Fruit fly (Drosophila melanogaster): ENCODE data around the gene CG1722.

The CG1722 gene

dm6 chrX:21281039-21281911 lies 30.3 kb upstream of the CG1722 start, which contains the start of gene Mnr (continued):
- TF ChIP-seq CG10274 (GFP tag; optimal IDR thresholded peaks at IDR 0.05) = no peak
- TF ChIP-seq kah (GFP tag; optimal IDR thresholded peaks at IDR 0.05) = no peak
- no peak for TF ChIP-seq prd (optimal IDR thresholded peaks at IDR 0.05)
- TF ChIP-seq prd (GFP tag; IDR thresholded peaks at IDR 0.05) = no peak
- no peak for TF ChIP-seq CG3838 (GFP tag; optimal IDR thresholded peaks at IDR 0.05)
- no peak for TF ChIP-seq CG2889 (GFP tag; IDR thresholded peaks at IDR 0.05)
- no peak for TF ChIP-seq CG12391 (tag; optimal IDR thresholded peaks at IDR 0.05)
- TF ChIP-seq Side (GFP tag; optimal IDR thresholded peaks at IDR 0.05) = no peak
- TF ChIP-seq CG2712 (tag; optimal IDR thresholded peaks at IDR 0.05) = no peak
- TF ChIP-seq CG3065 (GFP tag; optimal IDR thresholded peaks at IDR 0.05) = no peak
- no peak for TF ChIP-seq CG3847 (GFP tag; IDR thresholded peaks at IDR 0.05)
- TF ChIP-seq CG2129 (GFP tag; IDR thresholded peaks at IDR 0.05; ENCODE audit: partially characterized antibody) = no peak
- TF ChIP-seq crol (GFP tag; IDR thresholded peaks at IDR 0.05) = peak; percentile 98
- no peak for TF ChIP-seq NK7.1 (GFP tag; optimal IDR thresholded peaks at IDR 0.05)
- TF ChIP-seq crc (GFP tag; optimal IDR thresholded peaks at IDR 0.05) = no peak
- TF ChIP-seq BEAF-32 (GFP tag; optimal IDR thresholded peaks at IDR 0.05) = no peak
- no peak for TF ChIP-seq Six4 (GFP tag; optimal IDR thresholded peaks at IDR 0.05)
- no peak for TF ChIP-seq toy (GFP tag; IDR thresholded peaks at IDR 0.05)
- TF ChIP-seq fd64A (GFP tag; optimal IDR thresholded peaks at IDR 0.05) = no peak
- no peak for TF ChIP-seq al (GFP tag; IDR thresholded peaks at IDR 0.05)
- no peak for TF ChIP-seq Sry-β (GFP tag; optimal IDR thresholded peaks at IDR 0.05)
- no peak for TF ChIP-seq Sin3A (optimal IDR thresholded peaks at IDR 0.05)
- no peak for TF ChIP-seq CG7928 (GFP tag; optimal IDR thresholded peaks at IDR 0.05)
- no peak for TF ChIP-seq Vsx1 (GFP tag; optimal IDR thresholded peaks at IDR 0.05)
- peak in 1 of 3 experiments; percentile 30 for TF ChIP-seq Stat92E (GFP tag; optimal IDR thresholded peaks at IDR 0.05)
- no peak for TF ChIP-seq CG12659 (GFP tag; optimal IDR thresholded peaks at IDR 0.05)
- peak; percentile 32 for TF ChIP-seq sd (tag; optimal IDR thresholded peaks at IDR 0.05)
- TF ChIP-seq gcm (GFP tag; optimal IDR thresholded peaks at IDR 0.05) = peak; percentile 12
- no peak for TF ChIP-seq MBD-R2 (GFP tag; IDR thresholded peaks at IDR 0.05)
- TF ChIP-seq unpg (GFP tag; optimal IDR thresholded peaks at IDR 0.05) = no peak
- TF ChIP-seq CG10979 (tag; optimal IDR thresholded peaks at IDR 0.05) = no peak
- no peak for TF ChIP-seq gce (GFP tag; IDR thresholded peaks at IDR 0.05)
- peak in 1 of 2 experiments; percentile 38 for TF ChIP-seq Pdp1 (GFP tag; optimal IDR thresholded peaks at IDR 0.05)
- no peak for TF ChIP-seq Dref (GFP tag; IDR thresholded peaks at IDR 0.05)
- no peak for TF ChIP-seq gem (tag; optimal IDR thresholded peaks at IDR 0.05)
- TF ChIP-seq Lpt (GFP tag; optimal IDR thresholded peaks at IDR 0.05) = no peak
- TF ChIP-seq Lhr (GFP tag; optimal IDR thresholded peaks at IDR 0.05) = no peak
- TF ChIP-seq gro (GFP tag; optimal IDR thresholded peaks at IDR 0.05) = no peak
- peak; percentile 11 for TF ChIP-seq Max (GFP tag; optimal IDR thresholded peaks at IDR 0.05)
- TF ChIP-seq grau (tag; optimal IDR thresholded peaks at IDR 0.05) = peak; percentile 3
- peak; percentile 24 for TF ChIP-seq CG15514 (GFP tag; optimal IDR thresholded peaks at IDR 0.05)
- TF ChIP-seq Rx (GFP tag; IDR thresholded peaks at IDR 0.05) = no peak
- TF ChIP-seq CG30020 (tag; optimal IDR thresholded peaks at IDR 0.05) = no peak
- 0 out of 3 replicates have a peak, but pooled peaks have one; percentile 2 for TF ChIP-seq dysf (GFP tag; IDR thresholded peaks at IDR 0.05)
- TF ChIP-seq CG7357 (GFP tag; IDR thresholded peaks at IDR 0.05) = no peak
- no peak for TF ChIP-seq CG14667 (GFP tag; IDR thresholded peaks at IDR 0.05)
- TF ChIP-seq klu (GFP tag; IDR thresholded peaks at IDR 0.05) = no peak
- no peak for TF ChIP-seq hbn (GFP tag; IDR thresholded peaks at IDR 0.05; ENCODE audit: partially characterized antibody)
- no peak for TF ChIP-seq cato (GFP tag; optimal IDR thresholded peaks at IDR 0.05; ENCODE audit: borderline replicate concordance)

Data from whole organism, embryonic.